Fruit fly (Drosophila melanogaster) whole organism, embryonic: Measurements from ENCODE around the gene CG33796.
A peak's percentile ranks its signal among the peaks of the same experiment; 100 is the strongest.

Source experiments
- ATbp ChIP-seq: fragments of 200-800 bp; sonication (Bioruptor generic); optimal IDR thresholded peaks from 2 replicates; lab custom pipeline; 2017; ENCODE audit warnings: missing biosample characterization, mild to moderate bottlenecking, missing genetic modification characterization, missing genetic modification reagents
- B-H2 ChIP-seq: fragments of 200-800 bp; sonication (Bioruptor generic); optimal IDR thresholded peaks from 2 replicates; lab custom pipeline; 2018; ENCODE audit warnings: missing biosample characterization, mild to moderate bottlenecking, missing genetic modification characterization
- CG10274 ChIP-seq: fragments of 200-800 bp; sonication (Bioruptor generic); optimal IDR thresholded peaks from 3 replicates; lab custom pipeline; 2017; ENCODE audit warnings: missing biosample characterization, mild to moderate bottlenecking, missing genetic modification characterization
- CG10565 ChIP-seq: fragments of 200-800 bp; sonication (Bioruptor generic); optimal IDR thresholded peaks from 3 replicates; lab custom pipeline; 2016; ENCODE audit warnings: missing biosample characterization, mild to moderate bottlenecking, missing genetic modification characterization
- CG11723 ChIP-seq: fragments of 200-800 bp; sonication (Bioruptor generic); optimal IDR thresholded peaks from 2 replicates; lab custom pipeline; 2017; ENCODE audit warnings: missing biosample characterization, mild to moderate bottlenecking, missing genetic modification characterization
- CG12219 ChIP-seq: fragments of 200-800 bp; sonication (Bioruptor generic); optimal IDR thresholded peaks from 3 replicates; lab custom pipeline; 2018; ENCODE audit warnings: missing biosample characterization, mild to moderate bottlenecking, missing genetic modification characterization
- CG13775 ChIP-seq: fragments of 200-800 bp; sonication (Bioruptor generic); optimal IDR thresholded peaks from 3 replicates; lab custom pipeline; 2017; ENCODE audit warnings: missing biosample characterization, mild to moderate bottlenecking, missing genetic modification characterization
- CG17361 ChIP-seq: fragments of 200-800 bp; sonication (Bioruptor generic); IDR thresholded peaks from 3 replicates; pipeline ENCODE4 v1.3.6; 2022; ENCODE audit warnings: missing biosample characterization, missing genetic modification characterization
- CG3065 ChIP-seq: fragments of 200-800 bp; sonication (Bioruptor generic); optimal IDR thresholded peaks from 2 replicates; lab custom pipeline; 2016; ENCODE audit warnings: missing biosample characterization, missing genetic modification characterization
- CG3838 ChIP-seq: fragments of 200-800 bp; sonication (Bioruptor generic); optimal IDR thresholded peaks from 3 replicates; lab custom pipeline; 2016; ENCODE audit warnings: missing biosample characterization, missing genetic modification characterization
- CG4404 ChIP-seq: fragments of 200-800 bp; sonication (Bioruptor generic); IDR thresholded peaks from 2 replicates; pipeline ENCODE4 v1.3.6; 2022; ENCODE audit warnings: missing biosample characterization, missing genetic modification characterization
- CG6689 ChIP-seq: fragments of 200-800 bp; sonication (Bioruptor generic); IDR thresholded peaks from 2 replicates; pipeline ENCODE4 v1.3.6; 2022; ENCODE audit warnings: missing biosample characterization, missing genetic modification characterization
- CG7745 ChIP-seq: fragments of 200-800 bp; sonication (Bioruptor generic); optimal IDR thresholded peaks from 2 replicates; lab custom pipeline; 2018; ENCODE audit warnings: missing biosample characterization, mild to moderate bottlenecking, missing genetic modification characterization, moderate library complexity
- CG7839 ChIP-seq: fragments of 200-800 bp; sonication (Bioruptor generic); optimal IDR thresholded peaks from 3 replicates; lab custom pipeline; 2018; ENCODE audit warnings: missing biosample characterization, mild to moderate bottlenecking, missing genetic modification characterization, moderate library complexity
- CG8478 ChIP-seq: fragments of >200 bp; optimal IDR thresholded peaks from 2 replicates; lab custom pipeline; 2018
- D ChIP-seq, 2 experiments: fragments of 200-800 bp in 1 of 2; fragments of >200 bp in 1 of 2; sonication (Bioruptor generic) in 1 of 2; optimal IDR thresholded peaks; 2 replicates in 1 of 2; 3 replicates in 1 of 2; lab custom pipeline; 2017; ENCODE audit warnings: mild to moderate bottlenecking in 1 of 2, missing biosample characterization in 1 of 2, missing genetic modification characterization in 1 of 2, missing genetic modification reagents in 1 of 2
- Doc3 ChIP-seq: fragments of 200-800 bp; sonication (Bioruptor generic); IDR thresholded peaks from 3 replicates; pipeline ENCODE4 v1.3.6; 2022; ENCODE audit warnings: missing biosample characterization, missing genetic modification characterization; ENCODE audit not compliant: partially characterized antibody
- Elba2 ChIP-seq: fragments of 200-800 bp; sonication (Bioruptor generic); optimal IDR thresholded peaks from 3 replicates; lab custom pipeline; 2016; ENCODE audit warnings: missing biosample characterization, missing genetic modification characterization
- Fer2 ChIP-seq: fragments of 200-800 bp; sonication (Bioruptor generic); optimal IDR thresholded peaks from 2 replicates; lab custom pipeline; 2018; ENCODE audit warnings: missing biosample characterization, mild to moderate bottlenecking, missing genetic modification characterization, moderate library complexity
- HmgZ ChIP-seq: fragments of 200-800 bp; sonication (Bioruptor generic); optimal IDR thresholded peaks from 2 replicates; lab custom pipeline; 2018; ENCODE audit warnings: missing biosample characterization, mild to moderate bottlenecking, missing genetic modification characterization
- Hr51 ChIP-seq, 2 experiments: fragments of 200-800 bp; sonication (Bioruptor generic); optimal IDR thresholded peaks; 2 replicates in 1 of 2; 3 replicates in 1 of 2; lab custom pipeline; 2016 to 2018; ENCODE audit warnings: missing biosample characterization in 2 of 2, missing genetic modification characterization in 2 of 2, mild to moderate bottlenecking in 1 of 2, moderate library complexity in 1 of 2
- Pdp1 ChIP-seq, 2 experiments: fragments of 200-800 bp; sonication (Bioruptor generic); optimal IDR thresholded peaks; 3 replicates each; lab custom pipeline; 2016; ENCODE audit warnings: missing biosample characterization in 2 of 2, missing genetic modification characterization in 2 of 2, mild to moderate bottlenecking in 1 of 2, moderate library complexity in 1 of 2
- Six4 ChIP-seq: fragments of 200-800 bp; sonication (Bioruptor generic); optimal IDR thresholded peaks from 2 replicates; lab custom pipeline; 2016; ENCODE audit warnings: missing biosample characterization, missing genetic modification characterization
- TFAM ChIP-seq: fragments of 200-800 bp; sonication (Bioruptor generic); optimal IDR thresholded peaks from 2 replicates; lab custom pipeline; 2017; ENCODE audit warnings: missing biosample characterization, missing genetic modification characterization, inconsistent platforms
- az2 ChIP-seq: fragments of 200-800 bp; sonication (Bioruptor generic); optimal IDR thresholded peaks from 3 replicates; lab custom pipeline; 2016; ENCODE audit warnings: missing biosample characterization, missing genetic modification characterization
- cad ChIP-seq: fragments of >200 bp; optimal IDR thresholded peaks from 2 replicates; lab custom pipeline; 2017; ENCODE audit warnings: missing biosample characterization, missing genetic modification characterization
- caup ChIP-seq: fragments of 200-800 bp; sonication (Bioruptor generic); optimal IDR thresholded peaks from 3 replicates; lab custom pipeline; 2017; ENCODE audit warnings: missing biosample characterization, mild to moderate bottlenecking, missing genetic modification characterization, moderate library complexity; ENCODE audit not compliant: severe bottlenecking
- cg ChIP-seq: fragments of 200-800 bp; sonication (Bioruptor generic); optimal IDR thresholded peaks from 3 replicates; lab custom pipeline; 2019; ENCODE audit warnings: missing biosample characterization, mild to moderate bottlenecking, missing genetic modification characterization, moderate library complexity
- ci ChIP-seq: fragments of 200-800 bp; sonication (Bioruptor generic); IDR thresholded peaks from 3 replicates; pipeline ENCODE4 v1.3.6; 2022; ENCODE audit warnings: missing biosample characterization, missing genetic modification characterization
- corto ChIP-seq: fragments of 200-800 bp; sonication (Bioruptor generic); optimal IDR thresholded peaks from 2 replicates; lab custom pipeline; 2016; ENCODE audit warnings: missing biosample characterization, mild to moderate bottlenecking, missing genetic modification characterization, moderate library complexity
- eyg ChIP-seq: fragments of 200-800 bp; sonication (Bioruptor generic); optimal IDR thresholded peaks from 3 replicates; lab custom pipeline; 2016; ENCODE audit warnings: missing biosample characterization, missing genetic modification characterization
- gem ChIP-seq: fragments of 200-800 bp; sonication (Bioruptor generic); optimal IDR thresholded peaks from 2 replicates; lab custom pipeline; 2019; ENCODE audit warnings: missing biosample characterization, mild to moderate bottlenecking, missing genetic modification characterization, moderate library complexity
- h ChIP-seq: fragments of >200 bp; optimal IDR thresholded peaks from 2 replicates; lab custom pipeline; 2017
- hkb ChIP-seq, 2 experiments: fragments of 200-800 bp in 1 of 2; fragments of >200 bp in 1 of 2; sonication (Bioruptor generic) in 1 of 2; IDR thresholded peaks in 1 of 2; optimal IDR thresholded peaks in 1 of 2; 2 replicates each; pipeline versions ENCODE4 v1.3.6 to Lab custom; 2017 to 2022; ENCODE audit warnings: missing biosample characterization in 1 of 2, missing genetic modification characterization in 1 of 2
- insv ChIP-seq, 2 experiments: fragments of 200-800 bp; sonication (Bioruptor generic); optimal IDR thresholded peaks; 3 replicates each; lab custom pipeline; 2016 to 2018; ENCODE audit warnings: missing biosample characterization in 2 of 2, missing genetic modification characterization in 2 of 2
- jigr1 ChIP-seq: fragments of 200-800 bp; sonication (Bioruptor generic); IDR thresholded peaks from 3 replicates; pipeline ENCODE4 v1.3.6; 2022; ENCODE audit warnings: missing biosample characterization, missing genetic modification characterization
- lov ChIP-seq, 2 experiments: fragments of 200-800 bp in 1 of 2; fragments of >200 bp in 1 of 2; sonication (Bioruptor generic) in 1 of 2; IDR thresholded peaks in 1 of 2; optimal IDR thresholded peaks in 1 of 2; 2 replicates in 1 of 2; 3 replicates in 1 of 2; pipeline versions ENCODE4 v1.3.6 to Lab custom; 2017 to 2022; ENCODE audit warnings: missing biosample characterization in 1 of 2, missing genetic modification characterization in 1 of 2
- nerfin-1 ChIP-seq: fragments of 200-800 bp; sonication (Bioruptor generic); optimal IDR thresholded peaks from 3 replicates; lab custom pipeline; 2019; ENCODE audit warnings: missing biosample characterization, mild to moderate bottlenecking, missing genetic modification characterization, moderate library complexity
- nmo ChIP-seq: fragments of 200-800 bp; sonication (Bioruptor generic); optimal IDR thresholded peaks from 2 replicates; lab custom pipeline; 2018; ENCODE audit warnings: missing biosample characterization, mild to moderate bottlenecking, missing genetic modification characterization, moderate library complexity
- peb ChIP-seq: fragments of 200-800 bp; sonication (Bioruptor generic); IDR thresholded peaks from 2 replicates; pipeline ENCODE4 v1.3.6; 2022; ENCODE audit warnings: missing biosample characterization, missing genetic modification characterization
- pzg ChIP-seq: fragments of 200-800 bp; sonication (Bioruptor generic); optimal IDR thresholded peaks from 3 replicates; lab custom pipeline; 2018; ENCODE audit warnings: missing biosample characterization, mild to moderate bottlenecking, missing genetic modification characterization, moderate library complexity
- run ChIP-seq: fragments of 200-800 bp; sonication (Bioruptor generic); optimal IDR thresholded peaks from 3 replicates; lab custom pipeline; 2018; ENCODE audit warnings: missing biosample characterization, mild to moderate bottlenecking, missing genetic modification characterization
- sd ChIP-seq: fragments of 200-800 bp; sonication (Bioruptor generic); optimal IDR thresholded peaks from 3 replicates; lab custom pipeline; 2018; ENCODE audit warnings: missing biosample characterization, mild to moderate bottlenecking, missing genetic modification characterization, moderate library complexity
- tap ChIP-seq: fragments of 200-800 bp; optimal IDR thresholded peaks from 3 replicates; lab custom pipeline; 2019; ENCODE audit warnings: missing biosample characterization, mild to moderate bottlenecking, missing genetic modification characterization, moderate library complexity
- tup ChIP-seq: fragments of 200-800 bp; sonication (Bioruptor generic); optimal IDR thresholded peaks from 2 replicates; lab custom pipeline; 2016; ENCODE audit warnings: missing biosample characterization, mild to moderate bottlenecking, missing genetic modification characterization, moderate library complexity
- wek ChIP-seq: fragments of 200-800 bp; sonication (Bioruptor generic); optimal IDR thresholded peaks from 3 replicates; lab custom pipeline; 2018; ENCODE audit warnings: missing biosample characterization, mild to moderate bottlenecking, missing genetic modification characterization, moderate library complexity
- yki ChIP-seq: fragments of >200 bp; optimal IDR thresholded peaks from 3 replicates; lab custom pipeline; 2018
- zfh1 ChIP-seq: fragments of 200-800 bp; sonication (Bioruptor generic); IDR thresholded peaks from 3 replicates; pipeline ENCODE4 v1.3.6; 2022; ENCODE audit warnings: missing biosample characterization, missing genetic modification characterization

CG33796 gene

dm6 chr3L:16128973-16129745 is 40.7 kb downstream of the CG33796 start, which contains the start of gene SsRbeta (continued):
- TF ChIP-seq Pdp1 (GFP tag; optimal IDR thresholded peaks at IDR 0.05; lab: Kevin White, UChicago) (no peak), CG7839 (peak; percentile 9), ATbp (GFP tag; lab: Kevin White, UChicago) (no peak), Hr51 (GFP tag; optimal IDR thresholded peaks at IDR 0.05; lab: Kevin White, UChicago) (peak; percentile 3 to 57), Doc3 (GFP tag; lab: Robert Waterston, UW) (peak; percentile 69; the same call in 2 of the 3 replicates), caup (GFP tag; lab: Kevin White, UChicago) (no peak), CG4404 (GFP tag; lab: Robert Waterston, UW) (no peak; the same call in 1 of the 2 replicates), CG11723 (GFP tag; lab: Kevin White, UChicago) (no peak), CG8478 (lab: Kevin White, UChicago) (no peak), corto (GFP tag; lab: Kevin White, UChicago) (no peak), wek (GFP tag; lab: Kevin White, UChicago) (peak; percentile 48), tap (tag; lab: Kevin White, UChicago) (no peak), CG7745 (tag; lab: Kevin White, UChicago) (no peak), pzg (peak; percentile 91), TFAM (GFP tag; lab: Kevin White, UChicago) (no peak), CG6689 (GFP tag; lab: Robert Waterston, UW) (peak; percentile 43), peb (GFP tag; lab: Robert Waterston, UW) (peak; percentile 19; the same call in 1 of the 2 replicates), D (optimal IDR thresholded peaks at IDR 0.05; lab: Kevin White, UChicago) (no peak), D (GFP tag; optimal IDR thresholded peaks at IDR 0.05; lab: Kevin White, UChicago) (no peak), tup (GFP tag; lab: Kevin White, UChicago) (no peak), HmgZ (tag; lab: Kevin White, UChicago) (peak; percentile 26), lov (optimal IDR thresholded peaks at IDR 0.05; lab: Kevin White, UChicago) (no peak), lov (GFP tag; IDR thresholded peaks at IDR 0.05; lab: Robert Waterston, UW) (0 out of 3 replicates have a peak, but pooled peaks have one; percentile 4), run (no peak), CG10565 (GFP tag; lab: Kevin White, UChicago) (no peak), CG3838 (GFP tag; lab: Kevin White, UChicago) (no peak), eyg (GFP tag; lab: Kevin White, UChicago) (no peak), CG3065 (GFP tag; lab: Kevin White, UChicago) (no peak), sd (no peak), Fer2 (tag; lab: Kevin White, UChicago) (peak; percentile 26), cg (GFP tag; lab: Kevin White, UChicago) (no peak), cad (GFP tag; lab: Kevin White, UChicago) (no peak), zfh1 (GFP tag; lab: Robert Waterston, UW) (peak; percentile 79), CG10274 (GFP tag; lab: Kevin White, UChicago) (no peak), Elba2 (GFP tag; lab: Kevin White, UChicago) (no peak), Six4 (GFP tag; lab: Kevin White, UChicago) (no peak), hkb (optimal IDR thresholded peaks at IDR 0.05; lab: Kevin White, UChicago) (no peak), hkb (GFP tag; IDR thresholded peaks at IDR 0.05; lab: Robert Waterston, UW) (peak; percentile 30), CG17361 (GFP tag; lab: Robert Waterston, UW) (peak; percentile 81), CG13775 (GFP tag; lab: Kevin White, UChicago) (peak; percentile 67), insv (GFP tag; optimal IDR thresholded peaks at IDR 0.05; lab: Kevin White, UChicago) (no peak), CG12219 (GFP tag; lab: Kevin White, UChicago) (no peak), nerfin-1 (tag; lab: Kevin White, UChicago) (no peak), az2 (no peak), ci (GFP tag; lab: Robert Waterston, UW) (peak; percentile 83), h (no peak), nmo (GFP tag; lab: Kevin White, UChicago) (peak; percentile 9), yki (lab: Kevin White, UChicago) (no peak), B-H2 (GFP tag; lab: Kevin White, UChicago) (peak; percentile 29), jigr1 (no peak), gem (tag; lab: Kevin White, UChicago) (peak; percentile 63)
